Worm (Caenorhabditis elegans) whole organism, L4 larva: ENCODE measurements around the gene ubc-8.
A peak's percentile ranks its signal among the peaks of the same experiment; 100 is the strongest.

ENCODE experiments used
- F10B5.3 ChIP-seq: sonication (generic microtip); optimal IDR thresholded peaks from 2 replicates; lab custom pipeline; 2016; ENCODE audit warnings: mild to moderate bottlenecking, missing genetic modification characterization, missing compliant biosample characterization
- T26A8.4 ChIP-seq: fragments of 200-800 bp; sonication (Bioruptor generic); IDR thresholded peaks from 2 replicates; pipeline ENCODE4 v1.3.6; 2022; ENCODE audit warnings: missing genetic modification characterization, missing compliant biosample characterization
- ZK337.2 ChIP-seq: fragments of 200-800 bp; sonication (Bioruptor generic); IDR thresholded peaks from 2 replicates; pipeline ENCODE4 v1.3.6; 2022; ENCODE audit warnings: missing genetic modification reagents, missing genetic modification characterization, missing compliant biosample characterization
- aha-1 ChIP-seq: fragments of 150-350 bp; peaks from one replicate; lab custom pipeline; 2014; ENCODE audit warnings: missing biosample characterization, missing genetic modification characterization
- ama-1 ChIP-seq: fragments of 150-350 bp; optimal IDR thresholded peaks from 2 replicates; lab custom pipeline; 2014; ENCODE audit warnings: inconsistent platforms, mixed read lengths
- arid-1 ChIP-seq: fragments of 200-800 bp; sonication (Bioruptor generic); conservative IDR thresholded peaks from 2 replicates; pipeline ENCODE4 v1.3.6; 2022; ENCODE audit warnings: missing genetic modification reagents, missing genetic modification characterization, missing compliant biosample characterization
- ceh-20 ChIP-seq: fragments of 200-800 bp; sonication (Bioruptor generic); IDR thresholded peaks from 2 replicates; pipeline ENCODE4 v1.3.6; 2022; ENCODE audit warnings: missing genetic modification reagents, missing genetic modification characterization, missing compliant biosample characterization
- ceh-32 ChIP-seq: sonication (generic microtip); optimal IDR thresholded peaks from 2 replicates; lab custom pipeline; 2016; ENCODE audit warnings: mild to moderate bottlenecking, missing genetic modification characterization, missing compliant biosample characterization; ENCODE audit not compliant: poor library complexity
- ceh-44 ChIP-seq: fragments of 200-800 bp; sonication (Bioruptor generic); IDR thresholded peaks from 2 replicates; pipeline ENCODE4 v1.3.6; 2022; ENCODE audit warnings: missing genetic modification reagents, missing genetic modification characterization, missing compliant biosample characterization
- ceh-62 ChIP-seq: sonication (generic microtip); optimal IDR thresholded peaks from 2 replicates; lab custom pipeline; 2017; ENCODE audit warnings: missing biosample characterization, missing genetic modification characterization
- daf-19 ChIP-seq: fragments of 200-800 bp; sonication (Bioruptor generic); conservative IDR thresholded peaks from 2 replicates; pipeline ENCODE4 v1.3.6; 2022; ENCODE audit warnings: missing genetic modification characterization, missing compliant biosample characterization
- daf-8 ChIP-seq: fragments of 200-800 bp; sonication (Bioruptor generic); IDR thresholded peaks from 2 replicates; pipeline ENCODE4 v1.3.6; 2022; ENCODE audit warnings: missing genetic modification characterization, missing compliant biosample characterization
- dmd-9 ChIP-seq: fragments of 200-800 bp; sonication (Bioruptor generic); IDR thresholded peaks from 2 replicates; pipeline ENCODE4 v1.3.6; 2022; ENCODE audit warnings: missing genetic modification reagents, missing genetic modification characterization, missing compliant biosample characterization
- dpl-1 ChIP-seq: fragments of 150-350 bp; optimal IDR thresholded peaks from 2 replicates; lab custom pipeline; 2014; ENCODE audit warnings: missing biosample characterization, missing genetic modification reagents, missing genetic modification characterization
- hif-1 ChIP-seq, 2 experiments: sonication (generic microtip); optimal IDR thresholded peaks; 2 replicates each; lab custom pipeline; 2016 to 2017; ENCODE audit warnings: missing compliant biosample characterization in 2 of 2, missing genetic modification characterization in 2 of 2, missing genetic modification reagents in 2 of 2, missing genotype in 2 of 2, mild to moderate bottlenecking in 1 of 2
- hlh-11 ChIP-seq: fragments of 200-800 bp; sonication (Bioruptor generic); optimal IDR thresholded peaks from 2 replicates; lab custom pipeline; 2018; ENCODE audit warnings: mild to moderate bottlenecking, missing genetic modification characterization, missing compliant biosample characterization
- hmg-1.1 ChIP-seq: fragments of 200-800 bp; sonication (Bioruptor generic); IDR thresholded peaks from 2 replicates; pipeline ENCODE4 v1.3.6; 2022; ENCODE audit warnings: missing genetic modification reagents, missing genetic modification characterization, missing compliant biosample characterization
- jun-1 ChIP-seq: fragments of 150-350 bp; optimal IDR thresholded peaks from 2 replicates; lab custom pipeline; 2014; ENCODE audit warnings: missing biosample characterization, missing genetic modification reagents, missing genetic modification characterization
- lin-15B ChIP-seq: fragments of 150-350 bp; sonication (generic microtip); optimal IDR thresholded peaks from 3 replicates; lab custom pipeline; 2014; ENCODE audit warnings: missing biosample characterization, missing genetic modification characterization
- lin-39 ChIP-seq: fragments of 150-350 bp; optimal IDR thresholded peaks from 2 replicates; lab custom pipeline; 2014; ENCODE audit warnings: missing biosample characterization, missing genetic modification reagents, missing genetic modification characterization
- lir-3 ChIP-seq: sonication (generic microtip); optimal IDR thresholded peaks from 2 replicates; lab custom pipeline; 2016; ENCODE audit warnings: mild to moderate bottlenecking, missing genetic modification characterization, missing compliant biosample characterization
- mdt-29 ChIP-seq: fragments of 200-800 bp; sonication (Bioruptor generic); IDR thresholded peaks from 2 replicates; pipeline ENCODE4 v1.3.6; 2022; ENCODE audit warnings: missing genetic modification reagents, missing genetic modification characterization, missing compliant biosample characterization
- mes-2 ChIP-seq: sonication (generic microtip); optimal IDR thresholded peaks from 2 replicates; lab custom pipeline; 2016; ENCODE audit warnings: missing genotype, mild to moderate bottlenecking, missing genetic modification characterization, missing compliant biosample characterization; ENCODE audit not compliant: poor library complexity, severe bottlenecking
- mxl-2 ChIP-seq: fragments of 200-800 bp; sonication (Bioruptor generic); conservative IDR thresholded peaks from 2 replicates; pipeline ENCODE4 v1.3.6; 2022; ENCODE audit warnings: missing genetic modification reagents, missing genetic modification characterization, missing compliant biosample characterization
- nhr-11 ChIP-seq: fragments of 150-350 bp; optimal IDR thresholded peaks from 2 replicates; lab custom pipeline; 2014; ENCODE audit warnings: missing biosample characterization, missing genetic modification characterization
- nhr-28 ChIP-seq: fragments of 150-350 bp; optimal IDR thresholded peaks from 2 replicates; lab custom pipeline; 2014; ENCODE audit warnings: missing biosample characterization, missing genetic modification characterization
- nhr-42 ChIP-seq: fragments of 200-800 bp; sonication (Bioruptor generic); IDR thresholded peaks from 2 replicates; pipeline ENCODE4 v1.3.6; 2022; ENCODE audit warnings: missing genetic modification characterization, missing compliant biosample characterization
- nhr-48 ChIP-seq: sonication (generic microtip); optimal IDR thresholded peaks from 2 replicates; lab custom pipeline; 2016; ENCODE audit warnings: mild to moderate bottlenecking, missing genetic modification characterization, missing compliant biosample characterization
- pha-4 ChIP-seq, 2 experiments: fragments of 150-350 bp in 1 of 2; fragments of 200-800 bp in 1 of 2; sonication (Bioruptor generic) in 1 of 2; IDR thresholded peaks in 1 of 2; optimal IDR thresholded peaks in 1 of 2; 2 replicates each; pipeline versions ENCODE4 v1.3.6 to Lab custom; 2014 to 2022; ENCODE audit warnings: missing genetic modification characterization in 2 of 2, missing genetic modification reagents in 2 of 2, missing biosample characterization in 1 of 2, missing compliant biosample characterization in 1 of 2
- php-3 ChIP-seq: fragments of 200-800 bp; sonication (Bioruptor generic); IDR thresholded peaks from 2 replicates; pipeline ENCODE4 v1.3.6; 2022; ENCODE audit warnings: missing genetic modification reagents, missing genetic modification characterization, missing compliant biosample characterization
- rbr-2 ChIP-seq: sonication (generic microtip); optimal IDR thresholded peaks from 2 replicates; lab custom pipeline; 2016; ENCODE audit warnings: missing genotype, missing genetic modification characterization, missing compliant biosample characterization
- spr-1 ChIP-seq: sonication (generic microtip); optimal IDR thresholded peaks from 2 replicates; lab custom pipeline; 2016; ENCODE audit warnings: mild to moderate bottlenecking, missing genetic modification characterization, missing compliant biosample characterization
- tag-97 ChIP-seq: fragments of 200-800 bp; sonication (Bioruptor generic); IDR thresholded peaks from 2 replicates; pipeline ENCODE4 v1.3.6; 2022; ENCODE audit warnings: missing genetic modification characterization, missing compliant biosample characterization
- tra-1 ChIP-seq: fragments of 200-800 bp; sonication (Bioruptor generic); IDR thresholded peaks from 2 replicates; pipeline ENCODE4 v1.3.6; 2022; ENCODE audit warnings: missing genetic modification reagents, missing genetic modification characterization, missing compliant biosample characterization
- unc-130 ChIP-seq: sonication (generic microtip); optimal IDR thresholded peaks from 2 replicates; lab custom pipeline; 2016; ENCODE audit warnings: missing genetic modification reagents, missing genetic modification characterization, missing compliant biosample characterization
- unc-39 ChIP-seq: sonication (generic microtip); optimal IDR thresholded peaks from 2 replicates; lab custom pipeline; 2017; ENCODE audit warnings: missing biosample characterization, missing genetic modification characterization
- unc-62 ChIP-seq, 3 experiments: fragments of 150-350 bp in 1 of 3; sonication (generic microtip); optimal IDR thresholded peaks in 2 of 3; peaks in 1 of 3; 1 replicate in 1 of 3; 2 replicates in 2 of 3; lab custom pipeline; 2014 to 2017; ENCODE audit warnings: missing biosample characterization in 3 of 3, missing genetic modification characterization in 3 of 3, missing genetic modification reagents in 3 of 3, missing genotype in 1 of 3
- zag-1 ChIP-seq: fragments of 150-350 bp; optimal IDR thresholded peaks from 2 replicates; lab custom pipeline; 2014; ENCODE audit warnings: missing biosample characterization, missing genetic modification characterization
- zip-11 ChIP-seq: fragments of 200-800 bp; sonication (Bioruptor generic); IDR thresholded peaks from 2 replicates; pipeline ENCODE4 v1.3.6; 2022; ENCODE audit warnings: missing genetic modification characterization, missing compliant biosample characterization
- zip-2 ChIP-seq: fragments of 150-350 bp; optimal IDR thresholded peaks from 2 replicates; lab custom pipeline; 2014; ENCODE audit warnings: missing biosample characterization, missing genetic modification characterization

ubc-8 gene

ce11 chrIV:2708329-2708965 lies 1.4 kb upstream of the ubc-8 start (continued):
- no peak for TF ChIP-seq tag-97 (GFP tag; lab: Robert Waterston, UW)
- peak; percentile 51 for TF ChIP-seq nhr-48 (tag; lab: Kevin White, UChicago)
- peak; percentile 3 for TF ChIP-seq jun-1 (tag; lab: Kevin White, UChicago)
- peak; percentile 93 for TF ChIP-seq ama-1
- TF ChIP-seq zip-11 (GFP tag; lab: Robert Waterston, UW): no peak
- TF ChIP-seq hmg-1.1 (GFP tag; lab: Robert Waterston, UW): peak; percentile 96
- TF ChIP-seq ceh-32: no peak
- peak; percentile 50 for TF ChIP-seq unc-130 (GFP tag; lab: Kevin White, UChicago)
- peak; percentile 40 for TF ChIP-seq nhr-11 (tag; lab: Kevin White, UChicago)
- 0 out of 2 replicates have a peak, but pooled peaks have one; percentile 44 for TF ChIP-seq ceh-44
- peak; percentile 83 for TF ChIP-seq spr-1 (tag; lab: Kevin White, UChicago)
- peak; percentile 19 for TF ChIP-seq lin-15B (tag; lab: Kevin White, UChicago)
- no peak for TF ChIP-seq F10B5.3 (tag; lab: Kevin White, UChicago)
- peak; percentile 56; the same call in 1 of the 2 replicates for TF ChIP-seq tra-1 (GFP tag; lab: Robert Waterston, UW)
- TF ChIP-seq ZK337.2 (GFP tag; lab: Robert Waterston, UW): peak; percentile 52; the same call in 1 of the 2 replicates
- peak; percentile 48 for TF ChIP-seq arid-1
- TF ChIP-seq aha-1 (tag; lab: Kevin White, UChicago): peak; percentile 94
- peak; percentile 54; the same call in 1 of the 2 replicates for TF ChIP-seq php-3 (GFP tag; lab: Robert Waterston, UW)
- TF ChIP-seq mxl-2 (GFP tag; lab: Robert Waterston, UW): no peak; the same call in 1 of the 2 replicates
- TF ChIP-seq dpl-1 (GFP tag; lab: Kevin White, UChicago): peak; percentile 59
- no peak for TF ChIP-seq zag-1 (tag; lab: Kevin White, UChicago)
- TF ChIP-seq nhr-42 (GFP tag; lab: Robert Waterston, UW): no peak; the same call in 1 of the 2 replicates
- TF ChIP-seq ceh-20 (GFP tag; lab: Robert Waterston, UW): peak; percentile 79
- no peak for TF ChIP-seq unc-39 (tag; lab: Kevin White, UChicago)
- peak; percentile 62 for TF ChIP-seq T26A8.4
- TF ChIP-seq zip-2 (tag; lab: Kevin White, UChicago): no peak
- peak; percentile 46 for TF ChIP-seq pha-4 (GFP tag; IDR thresholded peaks at IDR 0.05; lab: Robert Waterston, UW)
- no peak for TF ChIP-seq pha-4 (tag; optimal IDR thresholded peaks at IDR 0.05; lab: Kevin White, UChicago)
- 0 out of 2 replicates have a peak, but pooled peaks have one; percentile 10 for TF ChIP-seq dmd-9 (GFP tag; lab: Robert Waterston, UW)
- TF ChIP-seq hif-1 (tag; optimal IDR thresholded peaks at IDR 0.05; lab: Kevin White, UChicago): peak; percentile 72 to 99
- TF ChIP-seq nhr-28 (tag; lab: Kevin White, UChicago): peak; percentile 67
- TF ChIP-seq hlh-11: peak; percentile 99
- peak; percentile 77 for TF ChIP-seq rbr-2 (tag; lab: Kevin White, UChicago)

- TF ChIP-seq lin-39 (tag; lab: Kevin White, UChicago) (no peak), ceh-32 (no peak), daf-19 (GFP tag; lab: Robert Waterston, UW) (no peak), mes-2 (tag; lab: Kevin White, UChicago) (no peak), daf-8 (GFP tag; lab: Robert Waterston, UW) (no peak), ceh-20 (GFP tag; lab: Robert Waterston, UW) (no peak), unc-62 (GFP tag; optimal IDR thresholded peaks at IDR 0.05 in 1 of 2; lab: Kevin White, UChicago) (peak in 1 of 2 experiments; percentile 81), unc-62 (tag; optimal IDR thresholded peaks at IDR 0.05; lab: Kevin White, UChicago) (no peak), ceh-62 (tag; lab: Kevin White, UChicago) (no peak), lir-3 (tag; lab: Kevin White, UChicago) (no peak), mdt-29 (GFP tag; lab: Robert Waterston, UW) (no peak), aha-1 (tag; lab: Kevin White, UChicago) (peak; percentile 86)
Measured at ce11 chrIV:2705675-2706074, 1.4 kb downstream of the ubc-8 start.
